Worm (Caenorhabditis elegans): ENCODE measurements around the gene ZC204.13.

- TF ChIP-seq madf-10 (tag; optimal IDR thresholded peaks at IDR 0.05) (no peak), bed-1 (GFP tag; IDR thresholded peaks at IDR 0.05) (no peak), dpl-1 (GFP tag; optimal IDR thresholded peaks at IDR 0.05) (no peak), hrde-1 (tag; optimal IDR thresholded peaks at IDR 0.05; ENCODE audit: borderline replicate concordance) (no peak)
Observed at ce11 chrII:1657202-1657601, 3.6 kb downstream of the ZC204.13 start, which contains the start of gene ZC204.12.
